Fruit fly (Drosophila melanogaster) whole organism, embryonic: ENCODE data around the gene CG4313.

Experiments
- Blimp-1 ChIP-seq: fragments of 200-800 bp; sonication (Bioruptor generic); optimal IDR thresholded peaks from 3 replicates; lab custom pipeline; 2018; ENCODE audit warnings: missing biosample characterization, missing genetic modification characterization, mild to moderate bottlenecking, moderate library complexity, missing genetic modification reagents
- CG10274 ChIP-seq: fragments of 200-800 bp; sonication (Bioruptor generic); optimal IDR thresholded peaks from 3 replicates; lab custom pipeline; 2017; ENCODE audit warnings: missing biosample characterization, mild to moderate bottlenecking, missing genetic modification characterization
- CG12071 ChIP-seq: fragments of 200-800 bp; sonication (Bioruptor generic); optimal IDR thresholded peaks from 3 replicates; lab custom pipeline; 2018; ENCODE audit warnings: missing biosample characterization, mild to moderate bottlenecking, missing genetic modification characterization
- CG12104 ChIP-seq: fragments of 200-800 bp; sonication (Bioruptor generic); optimal IDR thresholded peaks from 3 replicates; lab custom pipeline; 2016; ENCODE audit warnings: missing biosample characterization, missing genetic modification characterization
- CG12769 ChIP-seq: fragments of 200-800 bp; sonication (Bioruptor generic); optimal IDR thresholded peaks from 2 replicates; lab custom pipeline; 2019; ENCODE audit warnings: missing biosample characterization, mild to moderate bottlenecking, missing genetic modification characterization, moderate library complexity
- CG13775 ChIP-seq: fragments of 200-800 bp; sonication (Bioruptor generic); optimal IDR thresholded peaks from 3 replicates; lab custom pipeline; 2017; ENCODE audit warnings: missing biosample characterization, mild to moderate bottlenecking, missing genetic modification characterization
- CG14710 ChIP-seq: fragments of 200-800 bp; sonication (Bioruptor generic); optimal IDR thresholded peaks from 3 replicates; lab custom pipeline; 2019; ENCODE audit warnings: missing biosample characterization, mild to moderate bottlenecking, missing genetic modification characterization, moderate library complexity
- CG18619 ChIP-seq: fragments of 200-800 bp; sonication (Bioruptor generic); optimal IDR thresholded peaks from 3 replicates; lab custom pipeline; 2017; ENCODE audit warnings: missing biosample characterization, mild to moderate bottlenecking, missing genetic modification characterization
- CG2129 ChIP-seq: fragments of 200-800 bp; sonication (Bioruptor generic); IDR thresholded peaks from 2 replicates; pipeline ENCODE4 v1.3.6; 2022; ENCODE audit warnings: missing biosample characterization, missing genetic modification characterization; ENCODE audit not compliant: partially characterized antibody
- CG2202 ChIP-seq: fragments of 200-800 bp; sonication (Bioruptor generic); optimal IDR thresholded peaks from 2 replicates; lab custom pipeline; 2018; ENCODE audit warnings: missing biosample characterization, mild to moderate bottlenecking, missing genetic modification characterization
- CG2712 ChIP-seq: fragments of 200-800 bp; optimal IDR thresholded peaks from 3 replicates; lab custom pipeline; 2019; ENCODE audit warnings: missing biosample characterization, mild to moderate bottlenecking, missing genetic modification characterization, moderate library complexity
- CG30020 ChIP-seq: fragments of 200-800 bp; optimal IDR thresholded peaks from 2 replicates; lab custom pipeline; 2019; ENCODE audit warnings: missing biosample characterization, mild to moderate bottlenecking, missing genetic modification characterization, moderate library complexity
- CG30403 ChIP-seq: fragments of 200-800 bp; sonication (Bioruptor generic); optimal IDR thresholded peaks from 3 replicates; lab custom pipeline; 2016; ENCODE audit warnings: missing biosample characterization, missing genetic modification characterization
- CG33557 ChIP-seq: fragments of 200-800 bp; sonication (Bioruptor generic); optimal IDR thresholded peaks from 2 replicates; lab custom pipeline; 2019; ENCODE audit warnings: missing biosample characterization, mild to moderate bottlenecking, missing genetic modification characterization, moderate library complexity
- CG34376 ChIP-seq: fragments of 200-800 bp; sonication (Bioruptor generic); optimal IDR thresholded peaks from 2 replicates; lab custom pipeline; 2018; ENCODE audit warnings: missing biosample characterization, mild to moderate bottlenecking, missing genetic modification characterization
- CG4617 ChIP-seq: fragments of 200-800 bp; sonication (Bioruptor generic); optimal IDR thresholded peaks from 3 replicates; lab custom pipeline; 2016; ENCODE audit warnings: missing biosample characterization, missing genetic modification characterization, borderline replicate concordance
- CG8924 ChIP-seq: fragments of 200-800 bp; optimal IDR thresholded peaks from 3 replicates; lab custom pipeline; 2019; ENCODE audit warnings: missing biosample characterization, mild to moderate bottlenecking, missing genetic modification characterization, moderate library complexity
- CG9215 ChIP-seq: fragments of 200-800 bp; sonication (Bioruptor generic); IDR thresholded peaks from 2 replicates; pipeline ENCODE4 v1.3.6; 2022; ENCODE audit warnings: missing biosample characterization, missing genetic modification characterization
- CG9437 ChIP-seq: fragments of 200-800 bp; sonication (Bioruptor generic); optimal IDR thresholded peaks from 2 replicates; lab custom pipeline; 2018; ENCODE audit warnings: missing biosample characterization, mild to moderate bottlenecking, missing genetic modification characterization
- CG9727 ChIP-seq: fragments of 200-800 bp; sonication (Bioruptor generic); optimal IDR thresholded peaks from 3 replicates; lab custom pipeline; 2017; ENCODE audit warnings: missing biosample characterization, mild to moderate bottlenecking, missing genetic modification characterization
- D19A ChIP-seq: fragments of 200-800 bp; optimal IDR thresholded peaks from 3 replicates; lab custom pipeline; 2019; ENCODE audit warnings: missing biosample characterization, mild to moderate bottlenecking, missing genetic modification characterization, moderate library complexity
- Ets97D ChIP-seq: fragments of 200-800 bp; sonication (Bioruptor generic); optimal IDR thresholded peaks from 3 replicates; lab custom pipeline; 2016; ENCODE audit warnings: missing biosample characterization, missing genetic modification characterization
- HHEX ChIP-seq: fragments of 200-800 bp; sonication (Bioruptor generic); optimal IDR thresholded peaks from 3 replicates; lab custom pipeline; 2017; ENCODE audit warnings: missing biosample characterization, mild to moderate bottlenecking, missing genetic modification characterization, missing genetic modification reagents
- Hmr ChIP-seq: fragments of 200-800 bp; sonication (Bioruptor generic); optimal IDR thresholded peaks from 3 replicates; lab custom pipeline; 2017; ENCODE audit warnings: mild to moderate bottlenecking, missing biosample characterization, missing genetic modification reagents, missing genetic modification characterization
- Hr51 ChIP-seq, 2 experiments: fragments of 200-800 bp; sonication (Bioruptor generic); optimal IDR thresholded peaks; 2 replicates in 1 of 2; 3 replicates in 1 of 2; lab custom pipeline; 2016 to 2018; ENCODE audit warnings: missing biosample characterization in 2 of 2, missing genetic modification characterization in 2 of 2, mild to moderate bottlenecking in 1 of 2, moderate library complexity in 1 of 2
- Nf-YB ChIP-seq: fragments of 200-800 bp; sonication (Bioruptor generic); optimal IDR thresholded peaks from 3 replicates; lab custom pipeline; 2019; ENCODE audit warnings: missing biosample characterization, mild to moderate bottlenecking, missing genetic modification characterization, moderate library complexity
- NfI ChIP-seq: fragments of 200-800 bp; sonication (Bioruptor generic); optimal IDR thresholded peaks from 3 replicates; lab custom pipeline; 2018; ENCODE audit warnings: missing biosample characterization, mild to moderate bottlenecking, missing genetic modification characterization, moderate library complexity
- Sry-δ ChIP-seq: fragments of 200-800 bp; sonication (Bioruptor generic); optimal IDR thresholded peaks from 2 replicates; lab custom pipeline; 2016; ENCODE audit warnings: missing biosample characterization, missing genetic modification characterization
- YL-1 ChIP-seq: fragments of 200-800 bp; sonication (Bioruptor generic); optimal IDR thresholded peaks from 3 replicates; lab custom pipeline; 2017; ENCODE audit warnings: missing biosample characterization, mild to moderate bottlenecking, missing genetic modification characterization
- ac ChIP-seq: fragments of 200-800 bp; sonication (Bioruptor generic); optimal IDR thresholded peaks from 3 replicates; lab custom pipeline; 2017; ENCODE audit warnings: missing biosample characterization, mild to moderate bottlenecking, missing genetic modification characterization
- bcd ChIP-seq: fragments of 200-800 bp; sonication (Bioruptor generic); optimal IDR thresholded peaks from 2 replicates; lab custom pipeline; 2017; ENCODE audit warnings: missing biosample characterization, mild to moderate bottlenecking, missing genetic modification characterization
- bsh ChIP-seq, 2 experiments: fragments of 200-800 bp; sonication (Bioruptor generic); optimal IDR thresholded peaks; 2 replicates each; lab custom pipeline; 2017 to 2018; ENCODE audit warnings: mild to moderate bottlenecking in 2 of 2, missing biosample characterization in 2 of 2, missing genetic modification characterization in 2 of 2, moderate library complexity in 1 of 2
- cg ChIP-seq: fragments of 200-800 bp; sonication (Bioruptor generic); optimal IDR thresholded peaks from 3 replicates; lab custom pipeline; 2019; ENCODE audit warnings: missing biosample characterization, mild to moderate bottlenecking, missing genetic modification characterization, moderate library complexity
- dmrt11E ChIP-seq: fragments of 200-800 bp; sonication (Bioruptor generic); optimal IDR thresholded peaks from 3 replicates; lab custom pipeline; 2018; ENCODE audit warnings: missing biosample characterization, mild to moderate bottlenecking, missing genetic modification characterization, moderate library complexity
- eyg ChIP-seq: fragments of 200-800 bp; sonication (Bioruptor generic); optimal IDR thresholded peaks from 3 replicates; lab custom pipeline; 2016; ENCODE audit warnings: missing biosample characterization, missing genetic modification characterization
- fd96Cb ChIP-seq: fragments of 200-800 bp; sonication (Bioruptor generic); optimal IDR thresholded peaks from 2 replicates; lab custom pipeline; 2018; ENCODE audit warnings: missing biosample characterization, mild to moderate bottlenecking, missing genetic modification characterization, moderate library complexity
- ham ChIP-seq: fragments of 200-800 bp; sonication (Bioruptor generic); IDR thresholded peaks from 2 replicates; pipeline ENCODE4 v1.3.6; 2022; ENCODE audit warnings: missing biosample characterization, missing genetic modification characterization
- insv ChIP-seq, 2 experiments: fragments of 200-800 bp; sonication (Bioruptor generic); optimal IDR thresholded peaks; 3 replicates each; lab custom pipeline; 2016 to 2018; ENCODE audit warnings: missing biosample characterization in 2 of 2, missing genetic modification characterization in 2 of 2
- kni ChIP-seq: fragments of 200-800 bp; sonication (Bioruptor generic); optimal IDR thresholded peaks from 3 replicates; lab custom pipeline; 2017; ENCODE audit warnings: mild to moderate bottlenecking, missing biosample characterization, missing genetic modification reagents, missing genetic modification characterization
- lilli ChIP-seq: fragments of 200-800 bp; sonication (Bioruptor generic); optimal IDR thresholded peaks from 3 replicates; lab custom pipeline; 2016; ENCODE audit warnings: missing biosample characterization, missing genetic modification characterization
- odd ChIP-seq: fragments of 200-800 bp; sonication (Bioruptor generic); optimal IDR thresholded peaks from 2 replicates; lab custom pipeline; 2017; ENCODE audit warnings: missing biosample characterization, mild to moderate bottlenecking, missing genetic modification characterization
- phol ChIP-seq: fragments of 200-800 bp; sonication (Bioruptor generic); optimal IDR thresholded peaks from 3 replicates; lab custom pipeline; 2018; ENCODE audit warnings: missing biosample characterization, mild to moderate bottlenecking, missing genetic modification characterization, moderate library complexity
- repo ChIP-seq: fragments of 200-800 bp; sonication (Bioruptor generic); optimal IDR thresholded peaks from 2 replicates; lab custom pipeline; 2016; ENCODE audit warnings: missing biosample characterization, missing genetic modification characterization
- sim ChIP-seq: fragments of 200-800 bp; sonication (Bioruptor generic); IDR thresholded peaks from 2 replicates; pipeline ENCODE4 v1.3.6; 2022; ENCODE audit warnings: missing biosample characterization, missing genetic modification characterization
- sisA ChIP-seq: fragments of 200-800 bp; sonication (Bioruptor generic); IDR thresholded peaks from 2 replicates; pipeline ENCODE4 v1.3.6; 2022; ENCODE audit warnings: missing biosample characterization, missing genetic modification characterization
- so ChIP-seq: fragments of 200-800 bp; sonication (Bioruptor generic); IDR thresholded peaks from 3 replicates; pipeline ENCODE4 v1.3.6; 2022; ENCODE audit warnings: missing biosample characterization, missing genetic modification characterization
- stc ChIP-seq: fragments of 200-800 bp; sonication (Bioruptor generic); IDR thresholded peaks from 2 replicates; pipeline ENCODE4 v1.3.6; 2022; ENCODE audit warnings: missing biosample characterization, missing genetic modification characterization
- ttk ChIP-seq: fragments of 200-800 bp; sonication (Bioruptor generic); IDR thresholded peaks from 2 replicates; pipeline ENCODE4 v2.1.2; 2022; ENCODE audit warnings: missing biosample characterization, missing genetic modification characterization
- twi ChIP-seq: fragments of 200-800 bp; optimal IDR thresholded peaks from 2 replicates; lab custom pipeline; 2019; ENCODE audit warnings: missing biosample characterization, mild to moderate bottlenecking, missing genetic modification characterization, moderate library complexity

Gene CG4313

DNA sequence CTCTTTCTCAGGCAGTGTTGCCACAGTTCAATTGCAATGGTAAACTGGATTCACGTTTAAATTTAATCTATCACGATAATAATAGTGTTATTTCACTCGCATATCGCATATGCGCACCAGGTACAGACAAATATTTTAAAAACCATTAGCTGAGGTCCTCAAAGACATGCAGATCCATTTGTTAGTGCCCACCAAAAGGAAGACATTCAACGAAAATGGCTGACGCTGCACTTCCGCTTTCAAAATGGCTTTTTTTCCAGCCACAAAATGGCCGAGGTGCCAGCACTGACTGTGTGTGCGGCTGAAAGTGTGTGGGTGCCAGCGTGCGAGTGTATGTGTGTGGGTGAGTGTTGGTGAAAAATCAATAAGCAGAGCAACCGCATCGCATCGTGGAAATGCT, 19.5 kb downstream of the CG4313 start (continued):
- TF ChIP-seq CG12104 (GFP tag; lab: Kevin White, UChicago), result peak; percentile 47
- peak; percentile 10 for TF ChIP-seq dmrt11E (tag; lab: Kevin White, UChicago)
- TF ChIP-seq sisA (GFP tag; lab: Robert Waterston, UW), result no peak
- TF ChIP-seq CG30020, result peak; percentile 25
- peak; percentile 60 for TF ChIP-seq CG33557 (GFP tag; lab: Kevin White, UChicago)
- peak; percentile 55 for TF ChIP-seq CG14710 (tag; lab: Kevin White, UChicago)
- TF ChIP-seq lilli (GFP tag; lab: Kevin White, UChicago), result peak; percentile 14
- TF ChIP-seq CG12769, result no peak
- TF ChIP-seq CG9437 (GFP tag; lab: Kevin White, UChicago), result peak; percentile 41
- TF ChIP-seq Hmr (GFP tag; lab: Kevin White, UChicago), result peak; percentile 44
- TF ChIP-seq cg (GFP tag; lab: Kevin White, UChicago), result peak; percentile 79
- TF ChIP-seq twi (tag; lab: Kevin White, UChicago), result peak; percentile 27
- peak; percentile 30 for TF ChIP-seq eyg
- peak; percentile 48 for TF ChIP-seq CG9727 (GFP tag; lab: Kevin White, UChicago)
- peak in 1 of 2 experiments; percentile 0 for TF ChIP-seq insv (GFP tag; optimal IDR thresholded peaks at IDR 0.05; lab: Kevin White, UChicago)
- TF ChIP-seq CG10274, result peak; percentile 8
- TF ChIP-seq D19A (tag; lab: Kevin White, UChicago), result peak; percentile 17
- peak; percentile 46 for TF ChIP-seq CG12071
- peak; percentile 54 for TF ChIP-seq NfI
- TF ChIP-seq bcd (GFP tag; lab: Kevin White, UChicago), result peak; percentile 36
- TF ChIP-seq ac, result peak; percentile 5
- 0 out of 2 replicates have a peak, but pooled peaks have one; percentile 19 for TF ChIP-seq stc (GFP tag; lab: Robert Waterston, UW)
- peak; percentile 38 for TF ChIP-seq CG13775
- TF ChIP-seq sim (GFP tag; lab: Robert Waterston, UW), result no peak
- TF ChIP-seq Ets97D, result peak; percentile 91
- TF ChIP-seq ttk (GFP tag; lab: Robert Waterston, UW), result no peak
- peak; percentile 60 for TF ChIP-seq CG2712 (tag; lab: Kevin White, UChicago)
- peak; percentile 16 for TF ChIP-seq CG34376 (GFP tag; lab: Kevin White, UChicago)
- no peak for TF ChIP-seq ham (GFP tag; lab: Robert Waterston, UW)
- TF ChIP-seq so, result 0 out of 3 replicates have a peak, but pooled peaks have one; percentile 46
- TF ChIP-seq odd (GFP tag; lab: Kevin White, UChicago), result peak; percentile 57
- peak; percentile 20 for TF ChIP-seq Sry-δ (GFP tag; lab: Kevin White, UChicago)
- TF ChIP-seq repo (GFP tag; lab: Kevin White, UChicago), result no peak
- TF ChIP-seq CG30403 (GFP tag; lab: Kevin White, UChicago), result peak; percentile 8
- TF ChIP-seq Hr51 (GFP tag; optimal IDR thresholded peaks at IDR 0.05; lab: Kevin White, UChicago), result peak in 1 of 2 experiments; percentile 36
- peak; percentile 18 for TF ChIP-seq Nf-YB (GFP tag; lab: Kevin White, UChicago)
- peak; percentile 40 for TF ChIP-seq CG8924
- TF ChIP-seq kni (GFP tag; lab: Kevin White, UChicago), result peak; percentile 60
- peak; percentile 3 for TF ChIP-seq fd96Cb (tag; lab: Kevin White, UChicago)
- TF ChIP-seq bsh (GFP tag; optimal IDR thresholded peaks at IDR 0.05; lab: Kevin White, UChicago), result peak in 1 of 2 experiments; percentile 37
- TF ChIP-seq CG4617 (GFP tag; lab: Kevin White, UChicago), result no peak
- no peak for TF ChIP-seq CG9215
- TF ChIP-seq phol, result peak; percentile 88
- TF ChIP-seq CG2202 (tag; lab: Kevin White, UChicago), result peak; percentile 19
- TF ChIP-seq HHEX (GFP tag; lab: Kevin White, UChicago), result peak; percentile 31
- TF ChIP-seq YL-1 (GFP tag; lab: Kevin White, UChicago), result peak; percentile 18
- TF ChIP-seq Blimp-1, result peak; percentile 42
- no peak for TF ChIP-seq CG2129 (GFP tag; lab: Robert Waterston, UW)
- peak; percentile 34 for TF ChIP-seq CG18619 (GFP tag; lab: Kevin White, UChicago)
